Worm (Caenorhabditis elegans) whole organism, L3 larva: ENCODE measurements around the gene srd-12.

ENCODE experiments used
- ama-1 ChIP-seq: fragments of 150-350 bp; optimal IDR thresholded peaks from 2 replicates; lab custom pipeline; 2018
- ceh-16 ChIP-seq: sonication (generic microtip); optimal IDR thresholded peaks from 2 replicates; lab custom pipeline; 2017; ENCODE audit warnings: missing biosample characterization, missing genetic modification characterization
- elt-3 ChIP-seq, 3 experiments: fragments of 150-350 bp in 1 of 3; sonication (generic microtip) in 2 of 3; optimal IDR thresholded peaks; 2 replicates in 2 of 3; 4 replicates in 1 of 3; lab custom pipeline; 2014 to 2017; ENCODE audit warnings: missing biosample characterization in 3 of 3, missing genetic modification characterization in 3 of 3
- lin-15B ChIP-seq: fragments of 150-350 bp; optimal IDR thresholded peaks from 2 replicates; lab custom pipeline; 2014; ENCODE audit warnings: missing biosample characterization, missing genetic modification characterization
- lin-39 ChIP-seq: fragments of 150-350 bp; optimal IDR thresholded peaks from 2 replicates; lab custom pipeline; 2018; ENCODE audit warnings: missing biosample characterization, missing genetic modification reagents, missing genetic modification characterization
- mml-1 ChIP-seq: fragments of 150-350 bp; sonication (generic microtip); optimal IDR thresholded peaks from 3 replicates; lab custom pipeline; 2014; ENCODE audit warnings: missing biosample characterization, missing genetic modification characterization
- nhr-237 ChIP-seq: fragments of 150-350 bp; optimal IDR thresholded peaks from 2 replicates; lab custom pipeline; 2014; ENCODE audit warnings: missing biosample characterization, missing genetic modification characterization
- skn-1 ChIP-seq: fragments of 150-350 bp; optimal IDR thresholded peaks from 2 replicates; lab custom pipeline; 2014; ENCODE audit warnings: missing biosample characterization, missing genetic modification characterization
- unc-39 ChIP-seq: sonication (generic microtip); optimal IDR thresholded peaks from 4 replicates; lab custom pipeline; 2017; ENCODE audit warnings: missing biosample characterization, missing genetic modification characterization

ce11 chrIV:5595567-5595966 is 34.5 kb downstream of the srd-12 start:
- TF ChIP-seq unc-39 (tag; lab: Kevin White, UChicago) (no peak), ceh-16 (tag; lab: Kevin White, UChicago) (no peak), ama-1 (no peak), lin-15B (no peak), elt-3 (tag; optimal IDR thresholded peaks at IDR 0.05; lab: Kevin White, UChicago) (no peak), nhr-237 (tag; lab: Kevin White, UChicago) (no peak), skn-1 (tag; lab: Kevin White, UChicago) (no peak), lin-39 (no peak), mml-1 (tag; lab: Kevin White, UChicago) (no peak)
